Worm (Caenorhabditis elegans) whole organism, late embryonic: ENCODE results near the gene klc-1.

Experiments
- C08G9.2 ChIP-seq: sonication (generic microtip); optimal IDR thresholded peaks from 2 replicates; lab custom pipeline; 2016; ENCODE audit warnings: mild to moderate bottlenecking, missing genetic modification characterization, moderate library complexity, missing compliant biosample characterization
- F13H6.1 ChIP-seq: sonication (generic microtip); optimal IDR thresholded peaks from 2 replicates; lab custom pipeline; 2016; ENCODE audit warnings: missing genetic modification characterization, missing compliant biosample characterization
- K02D7.2 ChIP-seq: sonication (generic microtip); optimal IDR thresholded peaks from 2 replicates; lab custom pipeline; 2017; ENCODE audit warnings: mild to moderate bottlenecking, missing genetic modification characterization, missing compliant biosample characterization
- K09A11.1 ChIP-seq: sonication (generic microtip); optimal IDR thresholded peaks from 2 replicates; lab custom pipeline; 2017; ENCODE audit warnings: antibody characterized with exemption, mild to moderate bottlenecking, missing genetic modification characterization, missing compliant biosample characterization; ENCODE audit not compliant: insufficient read depth
- T23F11.4 ChIP-seq: fragments of 200-800 bp; sonication (Bioruptor generic); optimal IDR thresholded peaks from 2 replicates; lab custom pipeline; 2018; ENCODE audit warnings: mild to moderate bottlenecking, missing genetic modification characterization, missing compliant biosample characterization
- Y22D7AL.16 ChIP-seq: sonication (generic microtip); optimal IDR thresholded peaks from 2 replicates; lab custom pipeline; 2016; ENCODE audit warnings: missing genetic modification characterization, missing compliant biosample characterization
- ahr-1 ChIP-seq: sonication (generic microtip); optimal IDR thresholded peaks from 2 replicates; lab custom pipeline; 2016; ENCODE audit warnings: missing genetic modification characterization, missing compliant biosample characterization
- ama-1 ChIP-seq: fragments of 150-350 bp; optimal IDR thresholded peaks from 2 replicates; lab custom pipeline; 2014
- ceh-14 ChIP-seq: sonication (generic microtip); optimal IDR thresholded peaks from 2 replicates; lab custom pipeline; 2016; ENCODE audit warnings: missing genotype, missing genetic modification characterization, missing compliant biosample characterization
- ceh-18 ChIP-seq: sonication (generic microtip); optimal IDR thresholded peaks from 2 replicates; lab custom pipeline; 2016; ENCODE audit warnings: missing genetic modification characterization, missing compliant biosample characterization
- ceh-19 ChIP-seq: fragments of 200-800 bp; sonication (Bioruptor generic); optimal IDR thresholded peaks from 2 replicates; lab custom pipeline; 2018; ENCODE audit warnings: mild to moderate bottlenecking, missing genetic modification characterization, missing compliant biosample characterization
- ceh-2 ChIP-seq: sonication (generic microtip); optimal IDR thresholded peaks from 2 replicates; lab custom pipeline; 2016; ENCODE audit warnings: missing genotype, missing genetic modification characterization, missing compliant biosample characterization
- ceh-22 ChIP-seq: sonication (generic microtip); optimal IDR thresholded peaks from 2 replicates; lab custom pipeline; 2017; ENCODE audit warnings: missing biosample characterization, missing genetic modification characterization
- ceh-24 ChIP-seq: sonication (generic microtip); optimal IDR thresholded peaks from 2 replicates; lab custom pipeline; 2016; ENCODE audit warnings: mild to moderate bottlenecking, missing genetic modification characterization, missing compliant biosample characterization
- ceh-31 ChIP-seq: sonication (generic microtip); optimal IDR thresholded peaks from 2 replicates; lab custom pipeline; 2016; ENCODE audit warnings: missing genetic modification characterization, missing compliant biosample characterization
- ceh-6 ChIP-seq: fragments of 200-800 bp; sonication (Bioruptor generic); optimal IDR thresholded peaks from 2 replicates; lab custom pipeline; 2018; ENCODE audit warnings: mild to moderate bottlenecking, missing genetic modification characterization, missing compliant biosample characterization
- ceh-9 ChIP-seq: sonication (generic microtip); optimal IDR thresholded peaks from 2 replicates; lab custom pipeline; 2016; ENCODE audit warnings: mild to moderate bottlenecking, missing genetic modification characterization, inconsistent platforms, missing compliant biosample characterization
- ets-4 ChIP-seq: sonication (generic microtip); optimal IDR thresholded peaks from 2 replicates; lab custom pipeline; 2016; ENCODE audit warnings: missing genetic modification characterization, missing compliant biosample characterization
- fax-1 ChIP-seq: sonication (generic microtip); optimal IDR thresholded peaks from 2 replicates; lab custom pipeline; 2016; ENCODE audit warnings: missing genotype, missing genetic modification characterization, missing compliant biosample characterization
- fkh-10 ChIP-seq: fragments of 150-350 bp; optimal IDR thresholded peaks from 2 replicates; lab custom pipeline; 2014; ENCODE audit warnings: missing biosample characterization, missing genetic modification reagents, missing genetic modification characterization
- fkh-6 ChIP-seq: sonication (generic microtip); optimal IDR thresholded peaks from 2 replicates; lab custom pipeline; 2016; ENCODE audit warnings: missing genetic modification characterization, missing compliant biosample characterization
- gmeb-2 ChIP-seq: sonication (generic microtip); optimal IDR thresholded peaks from 2 replicates; lab custom pipeline; 2016; ENCODE audit warnings: missing genetic modification characterization, inconsistent platforms, missing compliant biosample characterization
- hlh-13 ChIP-seq: fragments of 200-800 bp; sonication (Bioruptor generic); optimal IDR thresholded peaks from 2 replicates; lab custom pipeline; 2018; ENCODE audit warnings: mild to moderate bottlenecking, missing genetic modification characterization, missing compliant biosample characterization
- hlh-30 ChIP-seq: sonication (generic microtip); optimal IDR thresholded peaks from 2 replicates; lab custom pipeline; 2017; ENCODE audit warnings: antibody characterized with exemption, missing genetic modification characterization, missing compliant biosample characterization; ENCODE audit not compliant: insufficient read depth
- lim-6 ChIP-seq: sonication (generic microtip); optimal IDR thresholded peaks from 2 replicates; lab custom pipeline; 2016; ENCODE audit warnings: missing genetic modification characterization, missing compliant biosample characterization
- madf-2 ChIP-seq: sonication (generic microtip); optimal IDR thresholded peaks from 2 replicates; lab custom pipeline; 2017; ENCODE audit warnings: missing genetic modification characterization, missing compliant biosample characterization
- nfya-1 ChIP-seq: sonication (generic microtip); optimal IDR thresholded peaks from 2 replicates; lab custom pipeline; 2017; ENCODE audit warnings: missing genetic modification characterization, mild to moderate bottlenecking, missing compliant biosample characterization, antibody characterized with exemption, moderate library complexity
- nhr-11 ChIP-seq: fragments of 150-350 bp; optimal IDR thresholded peaks from 2 replicates; lab custom pipeline; 2014; ENCODE audit warnings: missing biosample characterization, missing genetic modification characterization
- nhr-232 ChIP-seq: sonication (generic microtip); optimal IDR thresholded peaks from 2 replicates; lab custom pipeline; 2016; ENCODE audit warnings: missing genetic modification characterization, missing compliant biosample characterization
- pat-9 ChIP-seq: fragments of 200-800 bp; sonication (Bioruptor generic); optimal IDR thresholded peaks from 2 replicates; lab custom pipeline; 2018; ENCODE audit warnings: mild to moderate bottlenecking, missing genetic modification characterization, moderate library complexity, missing compliant biosample characterization
- pax-1 ChIP-seq: fragments of 150-350 bp; optimal IDR thresholded peaks from 2 replicates; lab custom pipeline; 2014; ENCODE audit warnings: missing biosample characterization, missing genetic modification characterization
- pros-1 ChIP-seq: fragments of 150-350 bp; optimal IDR thresholded peaks from 2 replicates; lab custom pipeline; 2014; ENCODE audit warnings: missing biosample characterization, missing genetic modification reagents, missing genetic modification characterization
- rnt-1 ChIP-seq: sonication (generic microtip); optimal IDR thresholded peaks from 2 replicates; lab custom pipeline; 2016; ENCODE audit warnings: missing genetic modification characterization, missing compliant biosample characterization
- sox-4 ChIP-seq: sonication (generic microtip); optimal IDR thresholded peaks from 2 replicates; lab custom pipeline; 2017; ENCODE audit warnings: mild to moderate bottlenecking, missing genetic modification characterization, inconsistent platforms, missing compliant biosample characterization
- tbx-2 ChIP-seq: sonication (generic microtip); optimal IDR thresholded peaks from 2 replicates; lab custom pipeline; 2016; ENCODE audit warnings: missing genetic modification characterization, missing compliant biosample characterization
- tbx-7 ChIP-seq: sonication (generic microtip); optimal IDR thresholded peaks from 2 replicates; lab custom pipeline; 2016; ENCODE audit warnings: missing genotype, missing genetic modification characterization, missing compliant biosample characterization
- unc-42 ChIP-seq: sonication (generic microtip); optimal IDR thresholded peaks from 2 replicates; lab custom pipeline; 2016; ENCODE audit warnings: missing genotype, missing genetic modification characterization, missing compliant biosample characterization
- unc-86 ChIP-seq: sonication (generic microtip); optimal IDR thresholded peaks from 2 replicates; lab custom pipeline; 2016; ENCODE audit warnings: missing genetic modification characterization, missing compliant biosample characterization
- ztf-16 ChIP-seq: sonication (generic microtip); optimal IDR thresholded peaks from 2 replicates; lab custom pipeline; 2017; ENCODE audit warnings: missing genetic modification characterization, missing compliant biosample characterization

klc-1 gene

ce11 chrIV:11038618-11038664 lies 45.1 kb upstream of the klc-1 start, which contains the start of gene kdin-1:
kdin-1 (plus strand) TSS chrIV:11038655.
- TF ChIP-seq ceh-2 (tag; lab: Kevin White, UChicago): no peak
- TF ChIP-seq ceh-14 (tag; lab: Kevin White, UChicago): no peak
- no peak for TF ChIP-seq fax-1
- no peak for TF ChIP-seq ceh-22 (tag; lab: Kevin White, UChicago)
- TF ChIP-seq Y22D7AL.16 (tag; lab: Kevin White, UChicago): no peak
- TF ChIP-seq pros-1: no peak

ce11 chrIV:11038665-11039064 lies 44.9 kb upstream of the klc-1 start:
- TF ChIP-seq nfya-1 (peak; percentile 17), ceh-6 (no peak), tbx-2 (peak; percentile 6), madf-2 (no peak)

ce11 chrIV:11044377-11044776 lies 39.2 kb upstream of the klc-1 start:
- TF ChIP-seq rnt-1: no peak
- no peak for TF ChIP-seq pat-9 (tag; lab: Kevin White, UChicago)
- TF ChIP-seq ceh-14 (tag; lab: Kevin White, UChicago): no peak
- no peak for TF ChIP-seq ceh-19
- no peak for TF ChIP-seq ets-4 (tag; lab: Kevin White, UChicago)
- no peak for TF ChIP-seq ceh-24 (tag; lab: Kevin White, UChicago)
- TF ChIP-seq fkh-6 (tag; lab: Kevin White, UChicago): no peak
- no peak for TF ChIP-seq ahr-1 (tag; lab: Kevin White, UChicago)
- TF ChIP-seq ceh-31: no peak
- TF ChIP-seq tbx-7 (tag; lab: Kevin White, UChicago): no peak
- TF ChIP-seq hlh-13 (GFP tag; lab: Kevin White, UChicago): no peak
- no peak for TF ChIP-seq tbx-2
- no peak for TF ChIP-seq nhr-232 (tag; lab: Kevin White, UChicago)
- no peak for TF ChIP-seq lim-6 (tag; lab: Kevin White, UChicago)
- no peak for TF ChIP-seq T23F11.4 (GFP tag; lab: Kevin White, UChicago)
- no peak for TF ChIP-seq hlh-30 (tag; lab: Kevin White, UChicago)

ce11 chrIV:11048871-11049270 lies 34.7 kb upstream of the klc-1 start, which contains the start of gene F36H1.11:
F36H1.11 (plus strand) TSS chrIV:11049171.
- TF ChIP-seq unc-42 (peak; percentile 44), tbx-7 (tag; lab: Kevin White, UChicago) (no peak)

DNA sequence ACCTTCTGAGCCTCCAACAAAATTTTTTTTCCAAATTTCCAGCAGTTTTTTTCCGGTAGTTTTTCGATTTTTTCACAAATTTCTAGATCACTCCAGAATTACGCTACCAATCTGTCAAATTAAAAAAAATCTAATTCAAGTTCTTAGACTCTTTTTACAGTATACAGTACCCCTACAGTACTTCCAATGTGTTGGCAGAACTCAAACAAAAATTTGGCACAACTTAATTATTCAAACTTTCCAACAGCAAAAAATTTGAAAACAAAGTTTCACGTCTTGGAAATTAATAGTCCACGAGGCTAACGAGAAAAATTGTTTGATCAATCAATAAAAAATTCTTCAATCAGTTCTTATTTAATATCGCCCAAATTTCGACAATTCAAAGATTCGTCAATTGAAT lies 33.7 kb upstream of the klc-1 start, which contains the start of gene F36H1.3:
F36H1.3 (plus strand) TSS at position 323 of the 400 bp plus-strand sequence.
- TF ChIP-seq F13H6.1 (tag; lab: Kevin White, UChicago) (no peak), C08G9.2 (tag; lab: Kevin White, UChicago) (no peak), K09A11.1 (tag; lab: Kevin White, UChicago) (no peak), nhr-11 (tag; lab: Kevin White, UChicago) (no peak), hlh-30 (tag; lab: Kevin White, UChicago) (no peak), unc-86 (tag; lab: Kevin White, UChicago) (no peak), nhr-232 (tag; lab: Kevin White, UChicago) (no peak), tbx-2 (no peak), sox-4 (tag; lab: Kevin White, UChicago) (no peak), hlh-13 (GFP tag; lab: Kevin White, UChicago) (no peak), pax-1 (tag; lab: Kevin White, UChicago) (no peak), fax-1 (no peak)

DNA sequence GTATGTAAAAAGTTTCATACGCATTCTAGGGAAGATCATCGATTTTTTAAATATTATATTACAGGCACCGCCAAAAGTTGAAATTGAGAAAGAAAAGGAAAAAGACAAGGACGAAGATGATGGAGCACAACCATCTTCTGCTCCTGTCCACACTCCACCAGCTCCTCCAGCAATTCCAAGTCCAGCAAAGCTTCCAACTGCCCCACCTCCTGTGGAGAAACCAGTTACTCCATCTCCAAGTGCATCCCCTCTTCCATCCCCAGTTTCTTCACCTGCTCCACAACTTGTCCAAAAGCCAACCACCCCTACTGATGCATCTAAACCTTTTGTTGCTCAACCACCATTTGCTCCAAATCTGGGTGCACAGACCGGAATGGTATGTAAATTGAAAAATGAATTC lies 31.6 kb upstream of the klc-1 start:
- TF ChIP-seq F13H6.1 (tag; lab: Kevin White, UChicago) (no peak), ceh-18 (tag; lab: Kevin White, UChicago) (no peak), ets-4 (tag; lab: Kevin White, UChicago) (no peak), K02D7.2 (tag; lab: Kevin White, UChicago) (no peak), ceh-31 (no peak), pros-1 (no peak), fkh-10 (GFP tag; lab: Kevin White, UChicago) (no peak), ceh-22 (tag; lab: Kevin White, UChicago) (no peak), unc-42 (no peak), ama-1 (lab: Kevin White, UChicago) (no peak), ztf-16 (tag; lab: Kevin White, UChicago) (no peak), fkh-6 (tag; lab: Kevin White, UChicago) (no peak), gmeb-2 (tag; lab: Kevin White, UChicago) (no peak), ceh-9 (tag; lab: Kevin White, UChicago) (no peak)
